Fruit fly (Drosophila melanogaster): ENCODE data around the gene CG17544.

Gene CG17544

dm6 chr2L:19342018-19342417, 56.3 kb downstream of the CG17544 start (continued):
- TF ChIP-seq H2.0 (GFP tag; IDR thresholded peaks at IDR 0.05) (peak; percentile 45; the same call in 1 of the 2 replicates), CG8290 (GFP tag; optimal IDR thresholded peaks at IDR 0.05) (no peak), CG8290 (tag; optimal IDR thresholded peaks at IDR 0.05) (no peak), CG12104 (GFP tag; optimal IDR thresholded peaks at IDR 0.05) (no peak), Abd-B (GFP tag; optimal IDR thresholded peaks at IDR 0.05) (no peak), CG1647 (GFP tag; optimal IDR thresholded peaks at IDR 0.05) (no peak), sd (tag; optimal IDR thresholded peaks at IDR 0.05) (no peak), cad (GFP tag; optimal IDR thresholded peaks at IDR 0.05) (no peak), Bteb2 (GFP tag; optimal IDR thresholded peaks at IDR 0.05) (no peak), Lhr (GFP tag; optimal IDR thresholded peaks at IDR 0.05) (peak; percentile 37), CG7556 (GFP tag; optimal IDR thresholded peaks at IDR 0.05) (peak; percentile 26), CG14710 (tag; optimal IDR thresholded peaks at IDR 0.05) (peak; percentile 55), ham (GFP tag; IDR thresholded peaks at IDR 0.05) (no peak), nerfin-1 (tag; optimal IDR thresholded peaks at IDR 0.05) (peak; percentile 31), CG6683 (GFP tag; optimal IDR thresholded peaks at IDR 0.05) (no peak), CG31388 (GFP tag; optimal IDR thresholded peaks at IDR 0.05) (no peak), mld (GFP tag; IDR thresholded peaks at IDR 0.05; ENCODE audit: partially characterized antibody) (no peak), CG17186 (GFP tag; optimal IDR thresholded peaks at IDR 0.05) (no peak), CG9215 (GFP tag; IDR thresholded peaks at IDR 0.05) (no peak), CG15479 (GFP tag; optimal IDR thresholded peaks at IDR 0.05) (no peak), pb (GFP tag; optimal IDR thresholded peaks at IDR 0.05) (no peak), CG17359 (tag; optimal IDR thresholded peaks at IDR 0.05) (peak; percentile 41), Myb (GFP tag; optimal IDR thresholded peaks at IDR 0.05) (no peak), ci (GFP tag; IDR thresholded peaks at IDR 0.05) (peak; percentile 58; the same call in 1 of the 3 replicates), scrt (GFP tag; optimal IDR thresholded peaks at IDR 0.05) (no peak), jumu (GFP tag; optimal IDR thresholded peaks at IDR 0.05) (no peak), corto (GFP tag; optimal IDR thresholded peaks at IDR 0.05) (no peak), bsh (GFP tag; optimal IDR thresholded peaks at IDR 0.05) (peak; percentile 84 to 92), nau (GFP tag; optimal IDR thresholded peaks at IDR 0.05) (no peak), Meics (GFP tag; optimal IDR thresholded peaks at IDR 0.05) (no peak), gem (tag; optimal IDR thresholded peaks at IDR 0.05) (peak; percentile 73), cas (GFP tag; IDR thresholded peaks at IDR 0.05) (no peak), crp (GFP tag; optimal IDR thresholded peaks at IDR 0.05) (no peak), bab2 (GFP tag; optimal IDR thresholded peaks at IDR 0.05) (peak; percentile 29), Hr51 (GFP tag; optimal IDR thresholded peaks at IDR 0.05) (no peak), sna (GFP tag; IDR thresholded peaks at IDR 0.05; ENCODE audit: partially characterized antibody) (no peak), ATbp (GFP tag; optimal IDR thresholded peaks at IDR 0.05) (peak; percentile 28), Sry-δ (GFP tag; optimal IDR thresholded peaks at IDR 0.05) (no peak), rib (GFP tag; IDR thresholded peaks at IDR 0.05) (no peak), grau (tag; optimal IDR thresholded peaks at IDR 0.05) (peak; percentile 48), slou (GFP tag; optimal IDR thresholded peaks at IDR 0.05) (no peak), knrl (GFP tag; IDR thresholded peaks at IDR 0.05; ENCODE audit: partially characterized antibody) (no peak), aop (GFP tag; IDR thresholded peaks at IDR 0.05) (no peak), trh (GFP tag; optimal IDR thresholded peaks at IDR 0.05) (no peak), CG11093 (GFP tag; IDR thresholded peaks at IDR 0.05) (peak; percentile 60; the same call in 1 of the 3 replicates), CG4360 (GFP tag; IDR thresholded peaks at IDR 0.05) (0 out of 2 replicates have a peak, but pooled peaks have one; percentile 12), fru (optimal IDR thresholded peaks at IDR 0.05) (no peak), CG2678 (tag; optimal IDR thresholded peaks at IDR 0.05) (peak; percentile 55), wor (GFP tag; IDR thresholded peaks at IDR 0.05) (peak; percentile 32; the same call in 1 of the 2 replicates), CG13894 (tag; optimal IDR thresholded peaks at IDR 0.05) (no peak)
